Worm (Caenorhabditis elegans) whole organism, mixed stage, embryonic: ENCODE data around the gene C14A4.8.
A peak's percentile ranks its signal among the peaks of the same experiment; 100 is the strongest.

Source experiments
- blmp-1 ChIP-seq: fragments of 150-350 bp; optimal IDR thresholded peaks from 2 replicates; lab custom pipeline; 2014; ENCODE audit warnings: missing biosample characterization, missing genetic modification characterization
- ceh-39 ChIP-seq: fragments of 150-350 bp; optimal IDR thresholded peaks from 2 replicates; lab custom pipeline; 2014; ENCODE audit warnings: missing biosample characterization, missing genetic modification characterization
- ceh-43 ChIP-seq: fragments of 200-800 bp; sonication (Bioruptor generic); optimal IDR thresholded peaks from 2 replicates; lab custom pipeline; 2018; ENCODE audit warnings: mild to moderate bottlenecking, missing genetic modification characterization, moderate library complexity, missing compliant biosample characterization
- ceh-83 ChIP-seq: fragments of 200-800 bp; sonication (Bioruptor generic); optimal IDR thresholded peaks from 2 replicates; lab custom pipeline; 2018; ENCODE audit warnings: mild to moderate bottlenecking, missing genetic modification characterization, missing compliant biosample characterization
- ces-1 ChIP-seq: fragments of 150-350 bp; optimal IDR thresholded peaks from 2 replicates; lab custom pipeline; 2014; ENCODE audit warnings: missing biosample characterization, missing genetic modification reagents, missing genetic modification characterization
- cnd-1 ChIP-seq: fragments of 200-800 bp; sonication (Bioruptor generic); optimal IDR thresholded peaks from 2 replicates; lab custom pipeline; 2018; ENCODE audit warnings: mild to moderate bottlenecking, missing genetic modification characterization, missing compliant biosample characterization
- drap-1 ChIP-seq: fragments of 200-800 bp; sonication (Bioruptor generic); optimal IDR thresholded peaks from 3 replicates; lab custom pipeline; 2018; ENCODE audit warnings: mild to moderate bottlenecking, missing genetic modification characterization, missing compliant biosample characterization
- elt-1 ChIP-seq: sonication (generic microtip); optimal IDR thresholded peaks from 2 replicates; lab custom pipeline; 2017; ENCODE audit warnings: missing genetic modification characterization, mild to moderate bottlenecking, missing compliant biosample characterization, antibody characterized with exemption, moderate library complexity, borderline replicate concordance; ENCODE audit not compliant: insufficient read depth
- elt-3 ChIP-seq: fragments of 150-350 bp; optimal IDR thresholded peaks from 2 replicates; lab custom pipeline; 2014; ENCODE audit warnings: missing biosample characterization, missing genetic modification characterization
- flh-1 ChIP-seq: fragments of 200-800 bp; sonication (Bioruptor generic); optimal IDR thresholded peaks from 2 replicates; lab custom pipeline; 2018; ENCODE audit warnings: mild to moderate bottlenecking, missing genetic modification characterization, moderate library complexity, missing compliant biosample characterization
- hlh-1 ChIP-seq: fragments of 150-350 bp; optimal IDR thresholded peaks from 2 replicates; lab custom pipeline; 2014; ENCODE audit warnings: missing biosample characterization, missing genetic modification reagents, missing genetic modification characterization
- lin-13 ChIP-seq: fragments of 150-350 bp; optimal IDR thresholded peaks from 2 replicates; lab custom pipeline; 2014; ENCODE audit warnings: missing biosample characterization, missing genetic modification characterization
- lin-32 ChIP-seq: fragments of 200-800 bp; sonication (Bioruptor generic); optimal IDR thresholded peaks from 2 replicates; lab custom pipeline; 2018; ENCODE audit warnings: mild to moderate bottlenecking, missing genetic modification characterization, missing compliant biosample characterization
- lsy-2 ChIP-seq: fragments of 150-350 bp; optimal IDR thresholded peaks from 2 replicates; lab custom pipeline; 2014; ENCODE audit warnings: missing biosample characterization, missing genetic modification characterization
- mab-5 ChIP-seq: fragments of 150-350 bp; optimal IDR thresholded peaks from 2 replicates; lab custom pipeline; 2014; ENCODE audit warnings: missing biosample characterization, missing genetic modification characterization
- mep-1 ChIP-seq: fragments of 150-350 bp; optimal IDR thresholded peaks from 2 replicates; lab custom pipeline; 2017; ENCODE audit warnings: missing biosample characterization, missing genetic modification reagents, missing genetic modification characterization, inconsistent platforms
- nhr-12 ChIP-seq: fragments of 150-350 bp; optimal IDR thresholded peaks from 2 replicates; lab custom pipeline; 2014; ENCODE audit warnings: missing biosample characterization, missing genetic modification characterization
- nhr-2 ChIP-seq: fragments of 150-350 bp; optimal IDR thresholded peaks from 2 replicates; lab custom pipeline; 2014; ENCODE audit warnings: missing biosample characterization, missing genetic modification characterization
- nhr-237 ChIP-seq: fragments of 150-350 bp; optimal IDR thresholded peaks from 2 replicates; lab custom pipeline; 2014; ENCODE audit warnings: missing biosample characterization, missing genetic modification characterization
- nhr-28 ChIP-seq: fragments of 150-350 bp; optimal IDR thresholded peaks from 2 replicates; lab custom pipeline; 2014; ENCODE audit warnings: missing biosample characterization, missing genetic modification characterization
- nhr-76 ChIP-seq: sonication (generic microtip); optimal IDR thresholded peaks from 2 replicates; lab custom pipeline; 2017; ENCODE audit warnings: missing biosample characterization, missing genetic modification characterization
- pha-4 ChIP-seq: fragments of 150-350 bp; optimal IDR thresholded peaks from 2 replicates; lab custom pipeline; 2018; ENCODE audit warnings: missing biosample characterization, missing genetic modification reagents, missing genetic modification characterization
- sem-2 ChIP-seq: fragments of 200-800 bp; sonication (Bioruptor generic); optimal IDR thresholded peaks from 2 replicates; lab custom pipeline; 2018; ENCODE audit warnings: mild to moderate bottlenecking, missing genetic modification characterization, missing compliant biosample characterization
- snpc-4 ChIP-seq: fragments of 150-350 bp; optimal IDR thresholded peaks from 2 replicates; lab custom pipeline; 2014; ENCODE audit warnings: missing biosample characterization, missing genetic modification characterization
- tbx-8 ChIP-seq: fragments of 200-800 bp; sonication (Bioruptor generic); optimal IDR thresholded peaks from 2 replicates; lab custom pipeline; 2018; ENCODE audit warnings: mild to moderate bottlenecking, missing genetic modification characterization, moderate library complexity, missing compliant biosample characterization
- zip-8 ChIP-seq: fragments of 150-350 bp; optimal IDR thresholded peaks from 2 replicates; lab custom pipeline; 2014; ENCODE audit warnings: missing biosample characterization, missing genetic modification characterization
- ztf-11 ChIP-seq: fragments of 150-350 bp; optimal IDR thresholded peaks from 2 replicates; lab custom pipeline; 2014; ENCODE audit warnings: missing biosample characterization, missing genetic modification characterization

Gene C14A4.8

ce11 chrII:10607238-10607961, 9.5 kb upstream of the C14A4.8 start, which contains the start of gene ccm-3:
Gene ccm-3 (minus strand): TSS chrII:10607275.
- peak; percentile 56 for TF ChIP-seq ces-1 (GFP tag; lab: Kevin White, UChicago)
- no peak for TF ChIP-seq lin-32 (GFP tag; lab: Kevin White, UChicago)
- TF ChIP-seq blmp-1 (tag; lab: Kevin White, UChicago): peak; percentile 81
- TF ChIP-seq elt-1 (tag; lab: Kevin White, UChicago): no peak
- TF ChIP-seq pha-4 (tag; lab: Kevin White, UChicago): peak; percentile 25

DNA sequence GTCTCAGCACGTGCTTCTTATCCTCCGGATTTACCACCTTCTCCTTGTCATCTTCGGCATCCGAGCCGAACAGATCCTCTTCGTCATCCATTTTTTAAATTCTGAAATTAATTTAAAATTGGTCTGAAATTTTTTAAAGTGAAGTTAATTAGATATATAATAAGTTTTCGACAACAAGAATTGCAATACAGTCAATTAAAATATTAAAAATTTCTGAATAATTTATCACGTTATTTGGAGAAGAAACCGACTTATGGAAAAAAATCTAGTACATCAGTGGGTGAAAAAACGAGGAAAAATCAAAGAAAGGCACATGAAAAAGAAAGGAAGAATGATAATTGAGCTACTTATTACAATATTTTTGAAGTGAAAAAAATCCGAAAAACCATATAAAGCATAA, 7.6 kb upstream of the C14A4.8 start, which contains the start of gene taf-13:
TSS of gene taf-13 (minus strand) at position 101 of the 400 bp plus-strand sequence.
- TF ChIP-seq lsy-2 (no peak), zip-8 (tag; lab: Kevin White, UChicago) (no peak), flh-1 (GFP tag; lab: Kevin White, UChicago) (no peak), nhr-12 (tag; lab: Kevin White, UChicago) (no peak), nhr-2 (tag; lab: Kevin White, UChicago) (no peak), nhr-237 (tag; lab: Kevin White, UChicago) (no peak), ces-1 (GFP tag; lab: Kevin White, UChicago) (no peak), cnd-1 (tag; lab: Kevin White, UChicago) (no peak), sem-2 (no peak), hlh-1 (tag; lab: Kevin White, UChicago) (no peak), pha-4 (tag; lab: Kevin White, UChicago) (no peak), mep-1 (tag; lab: Kevin White, UChicago) (no peak), ceh-39 (tag; lab: Kevin White, UChicago) (no peak), nhr-76 (tag; lab: Kevin White, UChicago) (no peak)

- TF ChIP-seq ceh-83 (GFP tag; lab: Kevin White, UChicago): no peak
- TF ChIP-seq ztf-11 (tag; lab: Kevin White, UChicago): no peak
- no peak for TF ChIP-seq tbx-8
- TF ChIP-seq ceh-39 (tag; lab: Kevin White, UChicago): no peak
Observed at ce11 chrII:10603560-10603959, 5.6 kb upstream of the C14A4.8 start.

ce11 chrII:10602184-10602583, 4.2 kb upstream of the C14A4.8 start, which contains the start of gene srv-2:
Gene srv-2 (minus strand): TSS chrII:10602284.
- TF ChIP-seq lin-13 (tag; lab: Kevin White, UChicago): no peak
- no peak for TF ChIP-seq sem-2
- TF ChIP-seq hlh-1 (tag; lab: Kevin White, UChicago): no peak
- TF ChIP-seq ces-1 (GFP tag; lab: Kevin White, UChicago): no peak
- TF ChIP-seq ceh-39 (tag; lab: Kevin White, UChicago): no peak
- TF ChIP-seq snpc-4 (tag; lab: Kevin White, UChicago): no peak
- TF ChIP-seq, all 35 proteins: peak for 0

DNA sequence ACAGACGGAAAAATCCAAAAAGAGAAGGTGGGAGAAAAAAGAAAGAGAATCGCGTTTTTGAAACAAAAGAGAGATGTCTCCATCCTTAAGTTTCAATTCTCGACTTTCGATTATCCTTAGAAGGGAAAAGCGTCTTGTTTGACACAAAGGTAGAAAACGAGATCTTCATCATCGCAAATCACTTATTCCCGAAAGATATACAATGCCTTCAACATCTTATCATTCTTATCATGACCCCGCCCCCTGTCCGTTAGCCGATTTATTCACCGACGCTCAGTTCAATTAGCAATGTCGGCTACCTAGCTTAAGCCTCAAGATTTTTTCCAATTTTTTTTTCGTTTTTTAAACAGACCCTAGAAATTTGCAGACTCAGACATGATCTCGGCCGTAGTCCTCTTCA, 1.0 kb upstream of the C14A4.8 start, which contains the start of gene C14A4.9:
TSS of gene C14A4.9 (plus strand) at position 368 of the 400 bp plus-strand sequence.
- TF ChIP-seq mab-5 (tag; lab: Kevin White, UChicago) (no peak), lsy-2 (no peak), mep-1 (tag; lab: Kevin White, UChicago) (no peak), drap-1 (GFP tag; lab: Kevin White, UChicago) (no peak), ceh-83 (GFP tag; lab: Kevin White, UChicago) (no peak), elt-3 (tag; lab: Kevin White, UChicago) (peak; percentile 79), nhr-12 (tag; lab: Kevin White, UChicago) (no peak), nhr-28 (tag; lab: Kevin White, UChicago) (no peak)

DNA sequence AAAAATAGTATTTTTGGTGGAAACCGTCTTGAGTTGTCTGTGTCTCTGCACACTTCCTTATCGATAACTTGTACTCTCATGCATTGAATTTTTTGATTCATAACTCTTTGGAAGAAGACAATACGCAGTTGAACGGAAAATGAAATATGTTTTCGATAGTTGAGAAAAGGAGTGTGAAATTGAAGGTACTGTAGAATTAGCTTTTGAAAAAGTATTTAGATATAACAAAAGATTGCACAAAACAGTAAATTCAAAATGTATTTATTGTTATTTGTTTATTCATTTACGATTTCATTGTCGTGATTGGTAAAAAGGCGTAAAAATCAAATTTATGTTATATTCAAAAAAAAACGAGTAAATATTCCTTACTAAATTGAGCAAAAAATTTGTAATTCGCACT, 1.5 kb downstream of the C14A4.8 start, which contains the start of gene C14A4.7:
TSS of gene C14A4.7 (minus strand) at position 101 of the 400 bp plus-strand sequence.
- no peak for TF ChIP-seq ces-1 (GFP tag; lab: Kevin White, UChicago)
- TF ChIP-seq nhr-28 (tag; lab: Kevin White, UChicago): no peak
- no peak for TF ChIP-seq elt-3 (tag; lab: Kevin White, UChicago)
- no peak for TF ChIP-seq elt-1 (tag; lab: Kevin White, UChicago)
- TF ChIP-seq ztf-11 (tag; lab: Kevin White, UChicago): no peak
- TF ChIP-seq ceh-43 (GFP tag; lab: Kevin White, UChicago): no peak
- no peak for TF ChIP-seq cnd-1 (tag; lab: Kevin White, UChicago)
- TF ChIP-seq lin-13 (tag; lab: Kevin White, UChicago): no peak
- no peak for TF ChIP-seq drap-1 (GFP tag; lab: Kevin White, UChicago)
- TF ChIP-seq mep-1 (tag; lab: Kevin White, UChicago): no peak
- TF ChIP-seq ceh-39 (tag; lab: Kevin White, UChicago): no peak
